Fruit fly (Drosophila melanogaster) whole organism, wandering third instar larva: ENCODE measurements around the gene ddbt.

Source experiments
- Hr78 ChIP-seq: fragments of >200 bp; optimal IDR thresholded peaks from 2 replicates; lab custom pipeline; 2017; ENCODE audit warnings: missing biosample characterization, missing genetic modification characterization
- Mio ChIP-seq: sonication (Bioruptor generic); optimal IDR thresholded peaks from 2 replicates; lab custom pipeline; 2016; ENCODE audit warnings: missing biosample characterization, missing genetic modification characterization
- dl ChIP-seq, 2 experiments: fragments of 175-275, 200-275 bp in 1 of 2; fragments of 200-275 bp in 1 of 2; sonication (Bioruptor generic); optimal IDR thresholded peaks; lab custom pipeline; 2018; ENCODE audit warnings: mild to moderate bottlenecking in 2 of 2, missing biosample characterization in 2 of 2, missing genetic modification characterization in 2 of 2, moderate library complexity in 2 of 2; ENCODE audit not compliant: partially characterized antibody in 2 of 2, insufficient read depth in 1 of 2
- lola ChIP-seq: fragments of >200 bp; optimal IDR thresholded peaks from 2 replicates; lab custom pipeline; 2017; ENCODE audit warnings: missing biosample characterization, missing genetic modification characterization
- pan ChIP-seq: fragments of >200 bp; optimal IDR thresholded peaks from 2 replicates; lab custom pipeline; 2017
- usp ChIP-seq: fragments of >200 bp; optimal IDR thresholded peaks from 2 replicates; lab custom pipeline; 2017; ENCODE audit warnings: missing biosample characterization, missing genetic modification characterization
- woc ChIP-seq: sonication (Bioruptor generic); optimal IDR thresholded peaks from 2 replicates; lab custom pipeline; 2016; ENCODE audit warnings: missing biosample characterization, mild to moderate bottlenecking, missing genetic modification characterization

- TF ChIP-seq lola (GFP tag; lab: Kevin White, UChicago) (peak; percentile 73), Hr78 (GFP tag; lab: Kevin White, UChicago) (no peak), woc (no peak), Mio (GFP tag; lab: Kevin White, UChicago) (no peak), dl (GFP tag; optimal IDR thresholded peaks at IDR 0.05; lab: Kevin White, UChicago; ENCODE audit: insufficient read depth in 1 of 2, partially characterized antibody in 2 of 2) (no peak), pan (lab: Kevin White, UChicago) (no peak), usp (GFP tag; lab: Kevin White, UChicago) (no peak)
Observed at dm6 chr3L:342839-343238, 26.0 kb downstream of the ddbt start, which contains the start of gene mthl10.
